Fruit fly (Drosophila melanogaster): ENCODE data around the gene bcn92.

- no peak for TF ChIP-seq CG8359 (GFP tag; optimal IDR thresholded peaks at IDR 0.05; ENCODE audit: borderline replicate concordance)
- TF ChIP-seq Blimp-1 (GFP tag; optimal IDR thresholded peaks at IDR 0.05), result no peak
- no peak for TF ChIP-seq pros (GFP tag; optimal IDR thresholded peaks at IDR 0.05)
- TF ChIP-seq CG5180 (GFP tag; optimal IDR thresholded peaks at IDR 0.05), result no peak
- no peak for TF ChIP-seq pum (GFP tag; optimal IDR thresholded peaks at IDR 0.05)
- TF ChIP-seq CG15514 (GFP tag; optimal IDR thresholded peaks at IDR 0.05), result no peak
- TF ChIP-seq vfl (GFP tag; optimal IDR thresholded peaks at IDR 0.05), result no peak
- TF ChIP-seq ssp (GFP tag; IDR thresholded peaks at IDR 0.05), result no peak
- TF ChIP-seq sob (GFP tag; IDR thresholded peaks at IDR 0.05), result no peak
- TF ChIP-seq chm (GFP tag; IDR thresholded peaks at IDR 0.05), result no peak
- TF ChIP-seq zen (tag; optimal IDR thresholded peaks at IDR 0.05), result no peak
- no peak for TF ChIP-seq Nf-YC (tag; optimal IDR thresholded peaks at IDR 0.05)
- TF ChIP-seq sr (GFP tag; IDR thresholded peaks at IDR 0.05), result no peak
- no peak for TF ChIP-seq Mes4 (GFP tag; optimal IDR thresholded peaks at IDR 0.05)
These were observed 45.6 kb downstream of the bcn92 start for dm6 chrX:2103859-2104258.

All from whole organism, embryonic.